Fruit fly (Drosophila melanogaster): ENCODE data around the gene E5.
A peak's percentile ranks its signal among the peaks of the same experiment; 100 is the strongest.

The E5 gene

dm6 chr3R:13874866-13875417 is at the start of gene E5:
Gene E5, minus strand, starts transcription at chr3R:13874916.
- TF ChIP-seq HmgD (GFP tag; optimal IDR thresholded peaks at IDR 0.05) (peak; percentile 19), vvl (GFP tag; IDR thresholded peaks at IDR 0.05) (peak; percentile 67), Med (GFP tag) (peak; percentile 84), sr (GFP tag; IDR thresholded peaks at IDR 0.05) (peak; percentile 90), sna (GFP tag; IDR thresholded peaks at IDR 0.05; ENCODE audit: partially characterized antibody) (peak; percentile 67), Scr (GFP tag; IDR thresholded peaks at IDR 0.05; ENCODE audit: partially characterized antibody) (peak; percentile 24; the same call in 1 of the 2 replicates), rib (GFP tag; IDR thresholded peaks at IDR 0.05) (peak; percentile 64; the same call in 1 of the 2 replicates), Dll (GFP tag; IDR thresholded peaks at IDR 0.05; ENCODE audit: partially characterized antibody) (0 out of 4 replicates have a peak, but pooled peaks have one; percentile 24), Trl (optimal IDR thresholded peaks at IDR 0.05) (peak; percentile 92 to 93), Trl (GFP tag; optimal IDR thresholded peaks at IDR 0.05) (peak; percentile 43), chinmo (GFP tag; IDR thresholded peaks at IDR 0.05; ENCODE audit: partially characterized antibody) (peak; percentile 75; the same call in 2 of the 4 replicates), CG10321 (GFP tag; IDR thresholded peaks at IDR 0.05) (peak; percentile 99), corto (GFP tag; optimal IDR thresholded peaks at IDR 0.05) (no peak), dm (GFP tag; optimal IDR thresholded peaks at IDR 0.05) (no peak), tna (GFP tag; IDR thresholded peaks at IDR 0.05; ENCODE audit: partially characterized antibody) (peak; percentile 35; the same call in 1 of the 2 replicates), knrl (GFP tag; IDR thresholded peaks at IDR 0.05; ENCODE audit: partially characterized antibody) (0 out of 3 replicates have a peak, but pooled peaks have one; percentile 15), seq (GFP tag; IDR thresholded peaks at IDR 0.05) (peak; percentile 30; the same call in 1 of the 2 replicates), CG17385 (GFP tag; optimal IDR thresholded peaks at IDR 0.05) (peak; percentile 95), hbn (GFP tag; IDR thresholded peaks at IDR 0.05; ENCODE audit: partially characterized antibody) (0 out of 2 replicates have a peak, but pooled peaks have one; percentile 23), nerfin-2 (GFP tag; IDR thresholded peaks at IDR 0.05; ENCODE audit: partially characterized antibody) (peak; percentile 43; the same call in 1 of the 2 replicates), cg (GFP tag; optimal IDR thresholded peaks at IDR 0.05) (peak; percentile 74), hkb (optimal IDR thresholded peaks at IDR 0.05) (no peak), hkb (GFP tag; IDR thresholded peaks at IDR 0.05) (peak; percentile 25; the same call in 1 of the 2 replicates), ato (GFP tag; IDR thresholded peaks at IDR 0.05; ENCODE audit: partially characterized antibody) (0 out of 2 replicates have a peak, but pooled peaks have one; percentile 27), Abd-B (GFP tag; optimal IDR thresholded peaks at IDR 0.05) (peak; percentile 2), CG16815 (GFP tag; optimal IDR thresholded peaks at IDR 0.05) (no peak), CG7745 (tag; optimal IDR thresholded peaks at IDR 0.05) (no peak), lola (GFP tag; optimal IDR thresholded peaks at IDR 0.05) (no peak), CG32532 (GFP tag; IDR thresholded peaks at IDR 0.05) (peak; percentile 31; the same call in 1 of the 2 replicates), CG4820 (GFP tag; optimal IDR thresholded peaks at IDR 0.05) (no peak), br (optimal IDR thresholded peaks at IDR 0.05) (no peak), CG11696 (GFP tag; IDR thresholded peaks at IDR 0.05) (0 out of 2 replicates have a peak, but pooled peaks have one; percentile 50), Drgx (GFP tag; IDR thresholded peaks at IDR 0.05) (no peak), CG6791 (GFP tag; IDR thresholded peaks at IDR 0.05; ENCODE audit: partially characterized antibody) (0 out of 3 replicates have a peak, but pooled peaks have one; percentile 12), ewg (GFP tag; optimal IDR thresholded peaks at IDR 0.05) (peak; percentile 89), Adf1 (GFP tag; IDR thresholded peaks at IDR 0.05) (peak; percentile 75), abd-A (tag; optimal IDR thresholded peaks at IDR 0.05) (peak; percentile 69), Bgb (GFP tag; IDR thresholded peaks at IDR 0.05; ENCODE audit: partially characterized antibody) (peak; percentile 48; the same call in 1 of the 2 replicates), Nf-YB (GFP tag; optimal IDR thresholded peaks at IDR 0.05) (peak; percentile 98), ci (GFP tag; IDR thresholded peaks at IDR 0.05) (peak; percentile 40; the same call in 2 of the 3 replicates), CG34422 (GFP tag; IDR thresholded peaks at IDR 0.05) (0 out of 3 replicates have a peak, but pooled peaks have one; percentile 18), CG8478 (optimal IDR thresholded peaks at IDR 0.05) (peak; percentile 93), CG4617 (GFP tag; optimal IDR thresholded peaks at IDR 0.05; ENCODE audit: borderline replicate concordance) (no peak), CG34224 (GFP tag; IDR thresholded peaks at IDR 0.05; ENCODE audit: partially characterized antibody) (peak; percentile 68; the same call in 2 of the 3 replicates), Mes4 (GFP tag; optimal IDR thresholded peaks at IDR 0.05) (peak; percentile 11), CG13287 (GFP tag; IDR thresholded peaks at IDR 0.05; ENCODE audit: partially characterized antibody) (peak; percentile 58; the same call in 1 of the 2 replicates), CG10959 (GFP tag; IDR thresholded peaks at IDR 0.05) (no peak), CG1832 (GFP tag; optimal IDR thresholded peaks at IDR 0.05) (peak; percentile 98)

Data from whole organism, embryonic.